Fruit fly (Drosophila melanogaster): Measurements from ENCODE around the gene CG7044.

CG7044 gene

dm6 chr3R:21092829-21093228 is 8.7 kb downstream of the CG7044 start (continued):
- TF ChIP-seq CG42726 (GFP tag; IDR thresholded peaks at IDR 0.05; ENCODE audit: partially characterized antibody), result no peak

DNA sequence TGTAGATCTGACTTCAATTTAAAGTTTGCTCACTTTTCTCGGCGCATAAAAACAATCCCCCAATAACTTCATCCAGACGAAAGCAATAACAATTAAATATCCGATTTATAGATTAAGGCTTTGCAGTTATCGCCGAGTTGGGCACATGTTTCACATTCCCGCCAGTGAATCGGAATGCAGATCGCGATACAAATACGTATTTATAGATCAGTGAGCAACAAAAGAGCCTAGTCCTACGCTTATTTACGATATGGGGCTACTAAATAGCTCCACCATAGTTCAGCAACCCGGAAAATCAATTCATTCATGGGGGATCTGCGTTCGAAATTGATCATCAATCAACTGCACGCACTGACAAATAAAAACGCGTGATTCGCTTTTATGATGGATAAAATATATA is 9.5 kb downstream of the CG7044 start:
- no peak for TF ChIP-seq CG7271 (tag; optimal IDR thresholded peaks at IDR 0.05)
- peak; percentile 76 for TF ChIP-seq sd (tag; optimal IDR thresholded peaks at IDR 0.05)
- no peak for TF ChIP-seq CG10147 (GFP tag; optimal IDR thresholded peaks at IDR 0.05)
- no peak for TF ChIP-seq CG15514 (GFP tag; optimal IDR thresholded peaks at IDR 0.05)

- TF ChIP-seq Dll (GFP tag; IDR thresholded peaks at IDR 0.05; ENCODE audit: partially characterized antibody) (no peak), chinmo (GFP tag; IDR thresholded peaks at IDR 0.05; ENCODE audit: partially characterized antibody) (0 out of 4 replicates have a peak, but pooled peaks have one; percentile 36), CG12769 (tag; optimal IDR thresholded peaks at IDR 0.05) (peak; percentile 45), Blimp-1 (GFP tag; optimal IDR thresholded peaks at IDR 0.05) (peak; percentile 60)
These were observed 10.0 kb downstream of the CG7044 start for dm6 chr3R:21091500-21091899.

dm6 chr3R:21090230-21091021 is 11.1 kb downstream of the CG7044 start:
- TF ChIP-seq Ets65A (GFP tag) (peak; percentile 77), bowl (GFP tag; IDR thresholded peaks at IDR 0.05) (no peak), ato (GFP tag; IDR thresholded peaks at IDR 0.05; ENCODE audit: partially characterized antibody) (0 out of 2 replicates have a peak, but pooled peaks have one; percentile 16), Pdp1 (GFP tag; optimal IDR thresholded peaks at IDR 0.05) (peak in 1 of 2 experiments; percentile 80), Hr78 (GFP tag; optimal IDR thresholded peaks at IDR 0.05) (no peak), sd (tag; optimal IDR thresholded peaks at IDR 0.05) (peak; percentile 7), ci (GFP tag; IDR thresholded peaks at IDR 0.05) (0 out of 3 replicates have a peak, but pooled peaks have one; percentile 36), disco-r (GFP tag; optimal IDR thresholded peaks at IDR 0.05) (no peak), CG12769 (tag; optimal IDR thresholded peaks at IDR 0.05) (peak; percentile 51), Med (GFP tag) (peak; percentile 51), fd64A (GFP tag; optimal IDR thresholded peaks at IDR 0.05) (no peak), hbn (GFP tag; IDR thresholded peaks at IDR 0.05; ENCODE audit: partially characterized antibody) (no peak)

- no peak for TF ChIP-seq D (optimal IDR thresholded peaks at IDR 0.05)
- TF ChIP-seq D (GFP tag; optimal IDR thresholded peaks at IDR 0.05), result no peak
- TF ChIP-seq Gsc (GFP tag; IDR thresholded peaks at IDR 0.05), result no peak
- no peak for TF ChIP-seq tgo (GFP tag; IDR thresholded peaks at IDR 0.05)
- TF ChIP-seq nom (GFP tag; optimal IDR thresholded peaks at IDR 0.05), result peak; percentile 6
- no peak for TF ChIP-seq Atf-2 (GFP tag; optimal IDR thresholded peaks at IDR 0.05)
- no peak for TF ChIP-seq CG6683 (GFP tag; optimal IDR thresholded peaks at IDR 0.05)
- peak; percentile 52; the same call in 1 of the 2 replicates for TF ChIP-seq Drgx (GFP tag; IDR thresholded peaks at IDR 0.05)
- TF ChIP-seq CG2199 (GFP tag; IDR thresholded peaks at IDR 0.05), result no peak
- no peak for TF ChIP-seq cwo (GFP tag; optimal IDR thresholded peaks at IDR 0.05)
- no peak for TF ChIP-seq CG3726 (GFP tag; IDR thresholded peaks at IDR 0.05)
- TF ChIP-seq bowl (GFP tag; IDR thresholded peaks at IDR 0.05), result no peak
- no peak for TF ChIP-seq wor (GFP tag; IDR thresholded peaks at IDR 0.05)
- no peak for TF ChIP-seq slou (GFP tag; optimal IDR thresholded peaks at IDR 0.05)
- TF ChIP-seq shn (GFP tag; optimal IDR thresholded peaks at IDR 0.05), result no peak
- no peak for TF ChIP-seq CG10565 (GFP tag; optimal IDR thresholded peaks at IDR 0.05)
- peak; percentile 24 for TF ChIP-seq sens (GFP tag)
- TF ChIP-seq CG1529 (GFP tag; optimal IDR thresholded peaks at IDR 0.05), result no peak
- no peak for TF ChIP-seq tin (GFP tag; optimal IDR thresholded peaks at IDR 0.05)
- no peak for TF ChIP-seq B-H1 (GFP tag; IDR thresholded peaks at IDR 0.05)
- no peak for TF ChIP-seq D19A (tag; optimal IDR thresholded peaks at IDR 0.05)
- no peak for TF ChIP-seq Chrac-16 (GFP tag; optimal IDR thresholded peaks at IDR 0.05)
- no peak for TF ChIP-seq Vsx1 (GFP tag; optimal IDR thresholded peaks at IDR 0.05)
- TF ChIP-seq Oli (tag; optimal IDR thresholded peaks at IDR 0.05), result no peak
These were observed 12.1 kb downstream of the CG7044 start for dm6 chr3R:21089416-21089815.
